Fruit fly (Drosophila melanogaster) whole organism, embryonic: ENCODE measurements around the gene smo.

Source experiments
- Awh ChIP-seq: fragments of 200-800 bp; sonication (Bioruptor generic); IDR thresholded peaks from 2 replicates; pipeline ENCODE4, ENCODE4 v1.3.6; 2022; ENCODE audit warnings: missing biosample characterization, missing genetic modification characterization
- C15 ChIP-seq: fragments of 200-800 bp; sonication (Bioruptor generic); IDR thresholded peaks from 3 replicates; pipeline ENCODE4 v1.3.6; 2022; ENCODE audit warnings: missing biosample characterization, missing genetic modification characterization
- CG10274 ChIP-seq: fragments of 200-800 bp; sonication (Bioruptor generic); optimal IDR thresholded peaks from 3 replicates; lab custom pipeline; 2017; ENCODE audit warnings: missing biosample characterization, mild to moderate bottlenecking, missing genetic modification characterization
- CG10321 ChIP-seq: fragments of 200-800 bp; sonication (Bioruptor generic); IDR thresholded peaks from 2 replicates; pipeline ENCODE4 v1.3.6; 2022; ENCODE audit warnings: missing biosample characterization, missing genetic modification characterization
- CG11398 ChIP-seq: fragments of 200-800 bp; sonication (Bioruptor generic); optimal IDR thresholded peaks from 2 replicates; lab custom pipeline; 2016; ENCODE audit warnings: missing biosample characterization, missing genetic modification characterization
- CG11456 ChIP-seq: fragments of 200-800 bp; sonication (Bioruptor generic); IDR thresholded peaks from 3 replicates; pipeline ENCODE4 v1.3.6; 2022; ENCODE audit warnings: missing biosample characterization, missing genetic modification characterization
- CG11723 ChIP-seq: fragments of 200-800 bp; sonication (Bioruptor generic); optimal IDR thresholded peaks from 2 replicates; lab custom pipeline; 2017; ENCODE audit warnings: missing biosample characterization, mild to moderate bottlenecking, missing genetic modification characterization
- CG12299 ChIP-seq: fragments of 200-800 bp; sonication (Bioruptor generic); optimal IDR thresholded peaks from 2 replicates; lab custom pipeline; 2018; ENCODE audit warnings: missing biosample characterization, mild to moderate bottlenecking, missing genetic modification characterization
- CG1233 ChIP-seq: fragments of 200-800 bp; sonication (Bioruptor generic); optimal IDR thresholded peaks from 4 replicates; lab custom pipeline; 2018; ENCODE audit warnings: missing biosample characterization, mild to moderate bottlenecking, missing genetic modification characterization
- CG12391 ChIP-seq: fragments of 200-800 bp; sonication (Bioruptor generic); optimal IDR thresholded peaks from 3 replicates; lab custom pipeline; 2018; ENCODE audit warnings: missing biosample characterization, mild to moderate bottlenecking, missing genetic modification characterization, moderate library complexity
- CG14014 ChIP-seq: fragments of 200-800 bp; sonication (Bioruptor generic); IDR thresholded peaks from 2 replicates; pipeline ENCODE4 v1.3.6; 2022; ENCODE audit warnings: missing biosample characterization, missing genetic modification characterization
- CG15011 ChIP-seq: fragments of 200-800 bp; sonication (Bioruptor generic); optimal IDR thresholded peaks from 3 replicates; lab custom pipeline; 2018; ENCODE audit warnings: missing biosample characterization, mild to moderate bottlenecking, missing genetic modification characterization
- CG1529 ChIP-seq: fragments of 200-800 bp; sonication (Bioruptor generic); optimal IDR thresholded peaks from 3 replicates; lab custom pipeline; 2018; ENCODE audit warnings: missing biosample characterization, missing genetic modification characterization
- CG17612 ChIP-seq: fragments of 200-800 bp; sonication (Bioruptor generic); IDR thresholded peaks from 2 replicates; pipeline ENCODE4 v1.3.6; 2022; ENCODE audit warnings: missing biosample characterization, missing genetic modification characterization
- CG18764 ChIP-seq: fragments of 200-800 bp; sonication (Bioruptor generic); optimal IDR thresholded peaks from 3 replicates; lab custom pipeline; 2016; ENCODE audit warnings: missing biosample characterization, missing genetic modification characterization
- CG2116 ChIP-seq: fragments of 200-800 bp; sonication (Bioruptor generic); optimal IDR thresholded peaks from 3 replicates; lab custom pipeline; 2018; ENCODE audit warnings: missing biosample characterization, mild to moderate bottlenecking, missing genetic modification characterization
- CG2120 ChIP-seq: fragments of 200-800 bp; sonication (Bioruptor generic); optimal IDR thresholded peaks from 3 replicates; lab custom pipeline; 2016; ENCODE audit warnings: missing biosample characterization, missing genetic modification characterization
- CG2875 ChIP-seq: fragments of 200-800 bp; sonication (Bioruptor generic); optimal IDR thresholded peaks from 2 replicates; lab custom pipeline; 2017; ENCODE audit warnings: missing biosample characterization, mild to moderate bottlenecking, missing genetic modification characterization, missing genetic modification reagents
- CG3726 ChIP-seq: fragments of 200-800 bp; sonication (Bioruptor generic); IDR thresholded peaks from 3 replicates; pipeline ENCODE4, ENCODE4 v1.3.6; 2022; ENCODE audit warnings: missing biosample characterization, missing genetic modification characterization
- CG6654 ChIP-seq: fragments of 200-800 bp; sonication (Bioruptor generic); optimal IDR thresholded peaks from 2 replicates; lab custom pipeline; 2017; ENCODE audit warnings: missing biosample characterization, mild to moderate bottlenecking, missing genetic modification characterization
- Dbx ChIP-seq: fragments of 200-800 bp; sonication (Bioruptor generic); IDR thresholded peaks from 3 replicates; pipeline ENCODE4 v1.3.6; 2022; ENCODE audit warnings: missing biosample characterization, missing genetic modification characterization
- Dll ChIP-seq: fragments of 200-800 bp; sonication (Bioruptor generic); IDR thresholded peaks from 4 replicates; pipeline ENCODE4 v1.3.6; 2022; ENCODE audit warnings: missing biosample characterization, missing genetic modification characterization; ENCODE audit not compliant: partially characterized antibody
- Elba2 ChIP-seq: fragments of 200-800 bp; sonication (Bioruptor generic); optimal IDR thresholded peaks from 3 replicates; lab custom pipeline; 2016; ENCODE audit warnings: missing biosample characterization, missing genetic modification characterization
- Ets97D ChIP-seq: fragments of 200-800 bp; sonication (Bioruptor generic); optimal IDR thresholded peaks from 3 replicates; lab custom pipeline; 2016; ENCODE audit warnings: missing biosample characterization, missing genetic modification characterization
- HmgD ChIP-seq: fragments of 200-800 bp; sonication (Bioruptor generic); optimal IDR thresholded peaks from 3 replicates; lab custom pipeline; 2016; ENCODE audit warnings: missing biosample characterization, missing genetic modification characterization
- Med ChIP-seq: fragments of 200-800 bp; sonication (Bioruptor generic); peaks from one replicate; lab custom pipeline; 2016; ENCODE audit warnings: missing biosample characterization, missing genetic modification characterization, mild to moderate bottlenecking, inconsistent platforms, moderate library complexity
- Myb ChIP-seq: fragments of 200-800 bp; sonication (Bioruptor generic); optimal IDR thresholded peaks from 2 replicates; lab custom pipeline; 2016; ENCODE audit warnings: missing biosample characterization, missing genetic modification characterization
- NC2α ChIP-seq: fragments of 200-800 bp; sonication (Bioruptor generic); optimal IDR thresholded peaks from 2 replicates; lab custom pipeline; 2016; ENCODE audit warnings: missing biosample characterization, missing genetic modification characterization
- NK7.1 ChIP-seq: fragments of 200-800 bp; sonication (Bioruptor generic); optimal IDR thresholded peaks from 3 replicates; lab custom pipeline; 2016; ENCODE audit warnings: missing biosample characterization, missing genetic modification characterization
- Pdp1 ChIP-seq, 2 experiments: fragments of 200-800 bp; sonication (Bioruptor generic); optimal IDR thresholded peaks; 3 replicates each; lab custom pipeline; 2016; ENCODE audit warnings: missing biosample characterization in 2 of 2, missing genetic modification characterization in 2 of 2, mild to moderate bottlenecking in 1 of 2, moderate library complexity in 1 of 2
- Scr ChIP-seq: fragments of 200-800 bp; sonication (Bioruptor generic); IDR thresholded peaks from 2 replicates; pipeline ENCODE4 v1.3.6; 2022; ENCODE audit warnings: missing biosample characterization, missing genetic modification characterization; ENCODE audit not compliant: partially characterized antibody
- Sry-β ChIP-seq: fragments of 200-800 bp; sonication (Bioruptor generic); optimal IDR thresholded peaks from 2 replicates; lab custom pipeline; 2018; ENCODE audit warnings: missing biosample characterization, mild to moderate bottlenecking, missing genetic modification characterization, moderate library complexity
- aop ChIP-seq: fragments of 200-800 bp; sonication (Bioruptor generic); IDR thresholded peaks from 2 replicates; pipeline ENCODE4 v1.3.6; 2022; ENCODE audit warnings: missing biosample characterization, missing genetic modification characterization
- bbx ChIP-seq: fragments of 200-800 bp; sonication (Bioruptor generic); IDR thresholded peaks from 2 replicates; pipeline ENCODE4 v1.3.6; 2022; ENCODE audit warnings: missing biosample characterization, missing genetic modification characterization; ENCODE audit not compliant: partially characterized antibody
- bowl ChIP-seq: fragments of 200-800 bp; sonication (Bioruptor generic); IDR thresholded peaks from 2 replicates; pipeline ENCODE4 v1.3.6; 2022; ENCODE audit warnings: missing biosample characterization, missing genetic modification characterization
- chn ChIP-seq: fragments of 200-800 bp; sonication (Bioruptor generic); optimal IDR thresholded peaks from 2 replicates; lab custom pipeline; 2016; ENCODE audit warnings: missing biosample characterization, missing genetic modification characterization
- dati ChIP-seq: fragments of 200-800 bp; sonication (Bioruptor generic); IDR thresholded peaks from 2 replicates; pipeline ENCODE4 v1.3.6; 2022; ENCODE audit warnings: missing biosample characterization, missing genetic modification characterization
- ewg ChIP-seq: fragments of 200-800 bp; sonication (Bioruptor generic); optimal IDR thresholded peaks from 3 replicates; lab custom pipeline; 2017; ENCODE audit warnings: mild to moderate bottlenecking, missing biosample characterization, missing genetic modification reagents, missing genetic modification characterization
- ind ChIP-seq: fragments of 200-800 bp; sonication (Bioruptor generic); optimal IDR thresholded peaks from 3 replicates; lab custom pipeline; 2016; ENCODE audit warnings: missing biosample characterization, missing genetic modification characterization
- ken ChIP-seq: fragments of 200-800 bp; sonication (Bioruptor generic); IDR thresholded peaks from 3 replicates; pipeline ENCODE4 v1.3.6; 2022; ENCODE audit warnings: missing biosample characterization, missing genetic modification characterization
- phol ChIP-seq: fragments of 200-800 bp; sonication (Bioruptor generic); optimal IDR thresholded peaks from 3 replicates; lab custom pipeline; 2018; ENCODE audit warnings: missing biosample characterization, mild to moderate bottlenecking, missing genetic modification characterization, moderate library complexity
- pum ChIP-seq: fragments of 200-800 bp; sonication (Bioruptor generic); optimal IDR thresholded peaks from 2 replicates; lab custom pipeline; 2016; ENCODE audit warnings: missing biosample characterization, missing genetic modification characterization
- scrt ChIP-seq: fragments of 200-800 bp; sonication (Bioruptor generic); optimal IDR thresholded peaks from 2 replicates; lab custom pipeline; 2018; ENCODE audit warnings: missing biosample characterization, mild to moderate bottlenecking, missing genetic modification characterization, moderate library complexity
- seq ChIP-seq: fragments of 200-800 bp; sonication (Bioruptor generic); IDR thresholded peaks from 2 replicates; pipeline ENCODE4 v1.3.6; 2022; ENCODE audit warnings: missing biosample characterization, missing genetic modification characterization
- slbo ChIP-seq: fragments of 200-800 bp; sonication (Bioruptor generic); IDR thresholded peaks from 2 replicates; pipeline ENCODE4 v1.3.6; 2022; ENCODE audit warnings: missing biosample characterization, missing genetic modification characterization
- sug ChIP-seq: fragments of 200-800 bp; optimal IDR thresholded peaks from 2 replicates; lab custom pipeline; 2019; ENCODE audit warnings: missing biosample characterization, mild to moderate bottlenecking, missing genetic modification characterization, moderate library complexity
- tap ChIP-seq: fragments of 200-800 bp; optimal IDR thresholded peaks from 3 replicates; lab custom pipeline; 2019; ENCODE audit warnings: missing biosample characterization, mild to moderate bottlenecking, missing genetic modification characterization, moderate library complexity
- tx ChIP-seq: fragments of 200-800 bp; sonication (Bioruptor generic); optimal IDR thresholded peaks from 2 replicates; lab custom pipeline; 2016; ENCODE audit warnings: missing biosample characterization, missing genetic modification characterization
- yki ChIP-seq: fragments of >200 bp; optimal IDR thresholded peaks from 3 replicates; lab custom pipeline; 2018
- zf30C ChIP-seq: fragments of 200-800 bp; sonication (Bioruptor generic); optimal IDR thresholded peaks from 3 replicates; lab custom pipeline; 2018; ENCODE audit warnings: missing biosample characterization, mild to moderate bottlenecking, missing genetic modification characterization
- zfh2 ChIP-seq: fragments of 200-800 bp; sonication (Bioruptor generic); optimal IDR thresholded peaks from 2 replicates; lab custom pipeline; 2016; ENCODE audit warnings: missing biosample characterization, missing genetic modification characterization

The smo gene

dm6 chr2L:267441-268089 lies 9.8 kb upstream of the smo start, which contains the start of gene CG17075 (continued):
- TF ChIP-seq zf30C (GFP tag; lab: Kevin White, UChicago) (peak; percentile 77), Scr (GFP tag; lab: Robert Waterston, UW) (no peak), CG2875 (GFP tag; lab: Kevin White, UChicago) (peak; percentile 87), phol (tag; lab: Kevin White, UChicago) (peak; percentile 91), yki (no peak), tap (tag; lab: Kevin White, UChicago) (peak; percentile 89), tx (peak; percentile 78), Elba2 (GFP tag; lab: Kevin White, UChicago) (no peak), NC2α (GFP tag; lab: Kevin White, UChicago) (no peak), C15 (GFP tag; lab: Robert Waterston, UW) (peak; percentile 95), CG14014 (GFP tag; lab: Robert Waterston, UW) (peak; percentile 97), CG11723 (GFP tag; lab: Kevin White, UChicago) (peak; percentile 83), CG10321 (GFP tag; lab: Robert Waterston, UW) (peak; percentile 78), Awh (GFP tag; lab: Robert Waterston, UW) (peak; percentile 90), CG3726 (GFP tag; lab: Robert Waterston, UW) (peak; percentile 90), CG15011 (GFP tag; lab: Kevin White, UChicago) (peak; percentile 88), chn (GFP tag; lab: Kevin White, UChicago) (peak; percentile 83), CG18764 (GFP tag; lab: Kevin White, UChicago) (peak; percentile 88), Pdp1 (GFP tag; optimal IDR thresholded peaks at IDR 0.05; lab: Kevin White, UChicago) (peak; percentile 85 to 88), CG10274 (GFP tag; lab: Kevin White, UChicago) (peak; percentile 64), dati (GFP tag; lab: Robert Waterston, UW) (peak; percentile 80; the same call in 1 of the 2 replicates), slbo (GFP tag; lab: Robert Waterston, UW) (peak; percentile 98), zfh2 (peak; percentile 79), Ets97D (GFP tag; lab: Kevin White, UChicago) (peak; percentile 51), CG1233 (GFP tag; lab: Kevin White, UChicago) (peak; percentile 92), bowl (GFP tag; lab: Robert Waterston, UW) (peak; percentile 88), scrt (peak; percentile 92), CG2116 (peak; percentile 57), CG12391 (tag; lab: Kevin White, UChicago) (peak; percentile 96), aop (peak; percentile 83; the same call in 1 of the 2 replicates), ind (GFP tag; lab: Kevin White, UChicago) (peak; percentile 94), ken (GFP tag; lab: Robert Waterston, UW) (peak; percentile 93), CG11398 (peak; percentile 70), CG2120 (peak; percentile 96), seq (peak; percentile 94), pum (GFP tag; lab: Kevin White, UChicago) (peak; percentile 76), CG11456 (GFP tag; lab: Robert Waterston, UW) (peak; percentile 97), ewg (peak; percentile 89), Med (GFP tag; lab: Kevin White, UChicago) (peak; percentile 94), HmgD (GFP tag; lab: Kevin White, UChicago) (no peak), Dll (GFP tag; lab: Robert Waterston, UW) (no peak), sug (peak; percentile 88), NK7.1 (peak; percentile 39), CG6654 (GFP tag; lab: Kevin White, UChicago) (peak; percentile 73), bbx (GFP tag; lab: Robert Waterston, UW) (no peak), CG1529 (GFP tag; lab: Kevin White, UChicago) (peak; percentile 83), Sry-β (GFP tag; lab: Kevin White, UChicago) (peak; percentile 6), CG12299 (peak; percentile 92), Myb (GFP tag; lab: Kevin White, UChicago) (peak; percentile 50), CG17612 (peak; percentile 88), Dbx (peak; percentile 97)
